Fruit fly (Drosophila melanogaster) whole organism, pupa: ENCODE data around the gene CG34155.

Experiments used
- CG10348 ChIP-seq: fragments of 200-800 bp; sonication (Bioruptor generic); IDR thresholded peaks from 2 replicates; pipeline ENCODE4 v1.3.6; 2022; ENCODE audit warnings: missing biosample characterization, missing genetic modification characterization
- CG12605 ChIP-seq: fragments of 200-800 bp; sonication (Bioruptor generic); IDR thresholded peaks from 2 replicates; pipeline ENCODE4 v1.3.6; 2022; ENCODE audit warnings: missing biosample characterization, missing genetic modification characterization
- CG13204 ChIP-seq: fragments of 200-800 bp; sonication (Bioruptor generic); optimal IDR thresholded peaks from 2 replicates; lab custom pipeline; 2018; ENCODE audit warnings: missing biosample characterization, mild to moderate bottlenecking, missing genetic modification characterization, moderate library complexity
- CG14655 ChIP-seq: fragments of 200-800 bp; sonication (Bioruptor generic); optimal IDR thresholded peaks from 3 replicates; lab custom pipeline; 2017; ENCODE audit warnings: mild to moderate bottlenecking, missing biosample characterization, missing genetic modification reagents, missing genetic modification characterization
- CG15710 ChIP-seq: fragments of 200-800 bp; sonication (Bioruptor generic); optimal IDR thresholded peaks from 2 replicates; lab custom pipeline; 2018; ENCODE audit warnings: missing biosample characterization, mild to moderate bottlenecking, missing genetic modification characterization, moderate library complexity
- CG17806 ChIP-seq: fragments of 200-800 bp; sonication (Bioruptor generic); optimal IDR thresholded peaks from 2 replicates; lab custom pipeline; 2018; ENCODE audit warnings: missing biosample characterization, mild to moderate bottlenecking, missing genetic modification characterization, moderate library complexity
- CG32121 ChIP-seq: fragments of 200-800 bp; sonication (Bioruptor generic); IDR thresholded peaks from 2 replicates; pipeline ENCODE4 v1.3.6; 2022; ENCODE audit warnings: missing biosample characterization, missing genetic modification characterization
- CG34367 ChIP-seq: fragments of 200-800 bp; sonication (Bioruptor generic); optimal IDR thresholded peaks from 2 replicates; lab custom pipeline; 2018; ENCODE audit warnings: missing biosample characterization, mild to moderate bottlenecking, missing genetic modification characterization
- CG4496 ChIP-seq: fragments of 200-800 bp; sonication (Bioruptor generic); IDR thresholded peaks from 3 replicates; pipeline ENCODE4 v1.3.6; 2022; ENCODE audit warnings: missing biosample characterization, missing genetic modification characterization
- CG8159 ChIP-seq: fragments of 200-800 bp; sonication (Bioruptor generic); optimal IDR thresholded peaks from 3 replicates; lab custom pipeline; 2018; ENCODE audit warnings: missing biosample characterization, mild to moderate bottlenecking, missing genetic modification characterization, moderate library complexity
- CG8301 ChIP-seq: fragments of 200-800 bp; sonication (Bioruptor generic); optimal IDR thresholded peaks from 2 replicates; lab custom pipeline; 2018; ENCODE audit warnings: missing biosample characterization, mild to moderate bottlenecking, missing genetic modification characterization
- CG9948 ChIP-seq: fragments of 200-800 bp; sonication (Bioruptor generic); optimal IDR thresholded peaks from 2 replicates; lab custom pipeline; 2018; ENCODE audit warnings: missing biosample characterization, mild to moderate bottlenecking, missing genetic modification characterization, moderate library complexity
- D1 ChIP-seq: fragments of 200-800 bp; sonication (Bioruptor generic); optimal IDR thresholded peaks from 2 replicates; lab custom pipeline; 2018; ENCODE audit warnings: missing biosample characterization, mild to moderate bottlenecking, missing genetic modification characterization, moderate library complexity
- EcR ChIP-seq: fragments of 200-800 bp; sonication (Bioruptor generic); optimal IDR thresholded peaks from 3 replicates; lab custom pipeline; 2019; ENCODE audit warnings: missing biosample characterization, missing genetic modification characterization, mild to moderate bottlenecking, moderate library complexity, missing genetic modification reagents
- Ets98B ChIP-seq: fragments of 200-800 bp; sonication (Bioruptor generic); IDR thresholded peaks from 2 replicates; pipeline ENCODE4 v1.3.6; 2022; ENCODE audit warnings: missing biosample characterization, missing genetic modification characterization
- Pif1A ChIP-seq: fragments of 200-800 bp; sonication (Bioruptor generic); optimal IDR thresholded peaks from 3 replicates; lab custom pipeline; 2016; ENCODE audit warnings: missing biosample characterization, missing genetic modification characterization
- Pif1B ChIP-seq: fragments of 200-800 bp; sonication (Bioruptor generic); optimal IDR thresholded peaks from 3 replicates; lab custom pipeline; 2016; ENCODE audit warnings: missing biosample characterization, missing genetic modification characterization
- Snoo ChIP-seq: fragments of 200-800 bp; sonication (Bioruptor generic); optimal IDR thresholded peaks from 3 replicates; lab custom pipeline; 2017; ENCODE audit warnings: missing biosample characterization, mild to moderate bottlenecking, missing genetic modification characterization, inconsistent platforms
- fd96Ca ChIP-seq: fragments of 200-800 bp; sonication (Bioruptor generic); IDR thresholded peaks from 3 replicates; pipeline ENCODE4 v1.3.6; 2022; ENCODE audit warnings: missing biosample characterization, missing genetic modification characterization
- gl ChIP-seq: fragments of 200-800 bp; sonication (Bioruptor generic); optimal IDR thresholded peaks from 2 replicates; lab custom pipeline; 2018; ENCODE audit warnings: missing biosample characterization, mild to moderate bottlenecking, missing genetic modification characterization
- rn ChIP-seq: fragments of 200-800 bp; sonication (Bioruptor generic); IDR thresholded peaks from 2 replicates; pipeline ENCODE4 v1.3.6; 2022; ENCODE audit warnings: missing biosample characterization, missing genetic modification characterization

The CG34155 gene

dm6 chr3R:30599404-30599980, 39.5 kb upstream of the CG34155 start:
- TF ChIP-seq CG34367 (tag; lab: Kevin White, UChicago) (no peak), fd96Ca (GFP tag; lab: Robert Waterston, UW) (no peak), CG9948 (no peak), Pif1A (no peak), D1 (tag; lab: Kevin White, UChicago) (no peak)

dm6 chr3R:30596704-30597103, 36.7 kb upstream of the CG34155 start, which contains the start of gene CG31019:
CG31019 (plus strand) TSS chr3R:30597004.
- TF ChIP-seq EcR (GFP tag; lab: Kevin White, UChicago) = no peak
- no peak for TF ChIP-seq CG32121
- TF ChIP-seq gl = no peak
- TF ChIP-seq Pif1A = no peak
- TF ChIP-seq, all 21 proteins: peak for 0

dm6 chr3R:30592733-30593132, 32.7 kb upstream of the CG34155 start:
- TF ChIP-seq CG12605 (GFP tag; lab: Robert Waterston, UW) (no peak), CG17806 (tag; lab: Kevin White, UChicago) (no peak)

- no peak for TF ChIP-seq CG10348 (GFP tag; lab: Robert Waterston, UW)
- no peak for TF ChIP-seq CG17806 (tag; lab: Kevin White, UChicago)
Observed at dm6 chr3R:30590845-30591244, 30.8 kb upstream of the CG34155 start.

- TF ChIP-seq CG8159 (tag; lab: Kevin White, UChicago) (peak; percentile 19), CG4496 (no peak), Snoo (tag; lab: Kevin White, UChicago) (no peak), EcR (GFP tag; lab: Kevin White, UChicago) (no peak), CG13204 (GFP tag; lab: Kevin White, UChicago) (no peak), CG15710 (tag; lab: Kevin White, UChicago) (no peak), CG17806 (tag; lab: Kevin White, UChicago) (no peak), CG8301 (no peak), Pif1B (peak; percentile 3), gl (no peak), Pif1A (no peak), CG9948 (no peak), rn (GFP tag; lab: Robert Waterston, UW) (no peak)
Observed at dm6 chr3R:30590237-30590636, 30.2 kb upstream of the CG34155 start.

dm6 chr3R:30587196-30587753, 27.3 kb upstream of the CG34155 start, which contains the start of gene CG9717:
CG9717 (minus strand) TSS chr3R:30587302.
- TF ChIP-seq CG4496 (peak; percentile 53; the same call in 2 of the 3 replicates), CG12605 (GFP tag; lab: Robert Waterston, UW) (peak; percentile 14; the same call in 1 of the 2 replicates), CG17806 (tag; lab: Kevin White, UChicago) (no peak), CG34367 (tag; lab: Kevin White, UChicago) (no peak), gl (no peak), CG10348 (GFP tag; lab: Robert Waterston, UW) (no peak)

- TF ChIP-seq CG10348 (GFP tag; lab: Robert Waterston, UW) = no peak
- no peak for TF ChIP-seq CG12605 (GFP tag; lab: Robert Waterston, UW)
- TF ChIP-seq rn (GFP tag; lab: Robert Waterston, UW) = no peak
- TF ChIP-seq CG32121 = no peak
- TF ChIP-seq CG13204 (GFP tag; lab: Kevin White, UChicago) = no peak
- TF ChIP-seq CG17806 (tag; lab: Kevin White, UChicago) = no peak
- no peak for TF ChIP-seq gl
- TF ChIP-seq Pif1B = no peak
- no peak for TF ChIP-seq Pif1A
- no peak for TF ChIP-seq Ets98B
- no peak for TF ChIP-seq D1 (tag; lab: Kevin White, UChicago)
- TF ChIP-seq CG14655 (GFP tag; lab: Kevin White, UChicago) = no peak
- no peak for TF ChIP-seq CG8301
- TF ChIP-seq EcR (GFP tag; lab: Kevin White, UChicago) = no peak
- no peak for TF ChIP-seq CG8159 (tag; lab: Kevin White, UChicago)
- TF ChIP-seq CG9948 = no peak
- TF ChIP-seq CG34367 (tag; lab: Kevin White, UChicago) = no peak
- TF ChIP-seq CG15710 (tag; lab: Kevin White, UChicago) = no peak
Observed at dm6 chr3R:30583542-30583941, 23.5 kb upstream of the CG34155 start, which contains the start of gene Rpt6R. Rpt6R (minus strand) TSS chr3R:30583697.

- no peak for TF ChIP-seq CG4496
- no peak for TF ChIP-seq rn (GFP tag; lab: Robert Waterston, UW)
- no peak for TF ChIP-seq CG10348 (GFP tag; lab: Robert Waterston, UW)
- no peak for TF ChIP-seq fd96Ca (GFP tag; lab: Robert Waterston, UW)
- TF ChIP-seq CG12605 (GFP tag; lab: Robert Waterston, UW) = no peak
- TF ChIP-seq CG13204 (GFP tag; lab: Kevin White, UChicago) = no peak
- no peak for TF ChIP-seq Pif1A
- no peak for TF ChIP-seq gl
- no peak for TF ChIP-seq CG17806 (tag; lab: Kevin White, UChicago)
- TF ChIP-seq CG8301 = no peak
- no peak for TF ChIP-seq CG34367 (tag; lab: Kevin White, UChicago)
- TF ChIP-seq Ets98B = no peak
- TF ChIP-seq CG9948 = no peak
- no peak for TF ChIP-seq CG8159 (tag; lab: Kevin White, UChicago)
- no peak for TF ChIP-seq Pif1B
Observed at dm6 chr3R:30579129-30579528, 19.1 kb upstream of the CG34155 start, which contains the start of gene CG9702. CG9702 (plus strand) TSS chr3R:30579429.
